Fruit fly (Drosophila melanogaster) whole organism, prepupa: Measurements from ENCODE around the gene ida.

Experiments
- CG10669 ChIP-seq: fragments of 200-800 bp; sonication (Bioruptor generic); optimal IDR thresholded peaks from 3 replicates; lab custom pipeline; 2018; ENCODE audit warnings: missing biosample characterization, mild to moderate bottlenecking, missing genetic modification characterization, moderate library complexity
- CG11294 ChIP-seq: fragments of 200-800 bp; sonication (Bioruptor generic); IDR thresholded peaks from 2 replicates; pipeline ENCODE4 v1.3.6; 2022; ENCODE audit warnings: missing biosample characterization, missing genetic modification characterization
- CG1621 ChIP-seq: fragments of 200-800 bp; sonication (Bioruptor generic); optimal IDR thresholded peaks from 3 replicates; lab custom pipeline; 2018; ENCODE audit warnings: missing biosample characterization, mild to moderate bottlenecking, missing genetic modification characterization
- CG31627 ChIP-seq: fragments of 200-800 bp; sonication (Bioruptor generic); optimal IDR thresholded peaks from 3 replicates; lab custom pipeline; 2016; ENCODE audit warnings: missing biosample characterization, missing genetic modification characterization
- CG32006 ChIP-seq: fragments of 200-800 bp; sonication (Bioruptor generic); optimal IDR thresholded peaks from 3 replicates; lab custom pipeline; 2017; ENCODE audit warnings: missing biosample characterization, mild to moderate bottlenecking, missing genetic modification characterization
- CG34406 ChIP-seq: fragments of 200-800 bp; sonication (Bioruptor generic); optimal IDR thresholded peaks from 3 replicates; lab custom pipeline; 2016; ENCODE audit warnings: missing biosample characterization, missing genetic modification characterization
- CG4318 ChIP-seq: fragments of 200-800 bp; sonication (Bioruptor generic); optimal IDR thresholded peaks from 3 replicates; lab custom pipeline; 2017; ENCODE audit warnings: missing biosample characterization, mild to moderate bottlenecking, missing genetic modification characterization
- CG6163 ChIP-seq: fragments of 200-800 bp; sonication (Bioruptor generic); IDR thresholded peaks from 3 replicates; pipeline ENCODE4 v1.3.6; 2022; ENCODE audit warnings: missing biosample characterization, missing genetic modification characterization
- CG6276 ChIP-seq: fragments of 200-800 bp; sonication (Bioruptor generic); optimal IDR thresholded peaks from 2 replicates; lab custom pipeline; 2017; ENCODE audit warnings: missing biosample characterization, mild to moderate bottlenecking, missing genetic modification characterization
- CG6808 ChIP-seq: fragments of 200-800 bp; sonication (Bioruptor generic); optimal IDR thresholded peaks from 3 replicates; lab custom pipeline; 2017; ENCODE audit warnings: missing biosample characterization, missing genetic modification characterization, mild to moderate bottlenecking, moderate library complexity, missing genetic modification reagents
- CG6854 ChIP-seq: fragments of 200-800 bp; sonication (Bioruptor generic); optimal IDR thresholded peaks from 2 replicates; lab custom pipeline; 2017; ENCODE audit warnings: missing biosample characterization, mild to moderate bottlenecking, missing genetic modification characterization
- CG8119 ChIP-seq: fragments of 200-800 bp; sonication (Bioruptor generic); IDR thresholded peaks from 3 replicates; pipeline ENCODE4 v1.3.6; 2022; ENCODE audit warnings: missing biosample characterization, missing genetic modification characterization
- CG8319 ChIP-seq: fragments of 200-800 bp; sonication (Bioruptor generic); optimal IDR thresholded peaks from 3 replicates; lab custom pipeline; 2016; ENCODE audit warnings: missing biosample characterization, missing genetic modification characterization
- CG9139 ChIP-seq: fragments of 200-800 bp; sonication (Bioruptor generic); optimal IDR thresholded peaks from 3 replicates; lab custom pipeline; 2017; ENCODE audit warnings: missing biosample characterization, mild to moderate bottlenecking, missing genetic modification characterization
- Eip78C ChIP-seq: fragments of 200-800 bp; sonication (Bioruptor generic); peaks from one replicate; lab custom pipeline; 2016; ENCODE audit warnings: missing biosample characterization, missing genetic modification characterization
- Ets21C ChIP-seq: fragments of 200-800 bp; sonication (Bioruptor generic); optimal IDR thresholded peaks from 3 replicates; lab custom pipeline; 2016; ENCODE audit warnings: missing biosample characterization, missing genetic modification characterization
- Hr38 ChIP-seq: sonication (Bioruptor generic); optimal IDR thresholded peaks from 2 replicates; lab custom pipeline; 2016; ENCODE audit warnings: missing biosample characterization, missing genetic modification characterization
- Lpt ChIP-seq: fragments of 200-800 bp; sonication (Bioruptor generic); optimal IDR thresholded peaks from 3 replicates; lab custom pipeline; 2016; ENCODE audit warnings: missing biosample characterization, missing genetic modification characterization
- Met ChIP-seq: fragments of 200-800 bp; sonication (Bioruptor generic); optimal IDR thresholded peaks from 3 replicates; lab custom pipeline; 2016; ENCODE audit warnings: missing biosample characterization, missing genetic modification characterization
- OdsH ChIP-seq: fragments of 200-800 bp; sonication (Bioruptor generic); optimal IDR thresholded peaks from 3 replicates; lab custom pipeline; 2016; ENCODE audit warnings: missing biosample characterization, missing genetic modification characterization
- Smox ChIP-seq: fragments of 200-800 bp; sonication (Bioruptor generic); optimal IDR thresholded peaks from 3 replicates; lab custom pipeline; 2016; ENCODE audit warnings: missing biosample characterization, missing genetic modification characterization
- Sox14 ChIP-seq: fragments of 200-800 bp; sonication (Bioruptor generic); optimal IDR thresholded peaks from 3 replicates; lab custom pipeline; 2016; ENCODE audit warnings: missing biosample characterization, missing genetic modification characterization
- Sox15 ChIP-seq: fragments of 200-800 bp; sonication (Bioruptor generic); optimal IDR thresholded peaks from 3 replicates; lab custom pipeline; 2016; ENCODE audit warnings: missing biosample characterization, missing genetic modification characterization
- cyc ChIP-seq: fragments of 200-800 bp; sonication (Bioruptor generic); optimal IDR thresholded peaks from 3 replicates; lab custom pipeline; 2016; ENCODE audit warnings: missing biosample characterization, missing genetic modification characterization
- dsx ChIP-seq: fragments of 200-800 bp; optimal IDR thresholded peaks from 3 replicates; lab custom pipeline; 2019; ENCODE audit warnings: missing biosample characterization, mild to moderate bottlenecking, missing genetic modification characterization, moderate library complexity; ENCODE audit not compliant: poor library complexity, severe bottlenecking
- fd59A ChIP-seq: fragments of 200-800 bp; sonication (Bioruptor generic); optimal IDR thresholded peaks from 2 replicates; lab custom pipeline; 2017; ENCODE audit warnings: missing biosample characterization, mild to moderate bottlenecking, missing genetic modification characterization, missing genetic modification reagents
- lz ChIP-seq: fragments of 200-800 bp; sonication (Bioruptor generic); optimal IDR thresholded peaks from 3 replicates; lab custom pipeline; 2016; ENCODE audit warnings: missing biosample characterization, missing genetic modification characterization
- pdm3 ChIP-seq: fragments of 200-800 bp; sonication (Bioruptor generic); optimal IDR thresholded peaks from 3 replicates; lab custom pipeline; 2016; ENCODE audit warnings: missing biosample characterization, missing genetic modification characterization
- spab ChIP-seq: fragments of 200-800 bp; sonication (Bioruptor generic); optimal IDR thresholded peaks from 2 replicates; lab custom pipeline; 2017; ENCODE audit warnings: missing biosample characterization, mild to moderate bottlenecking, missing genetic modification characterization, missing genetic modification reagents
- svp ChIP-seq: fragments of 200-800 bp; sonication (Bioruptor generic); peaks from one replicate; lab custom pipeline; 2016; ENCODE audit warnings: missing biosample characterization, missing genetic modification characterization
- topi ChIP-seq: fragments of 200-800 bp; sonication (Bioruptor generic); optimal IDR thresholded peaks from 3 replicates; lab custom pipeline; 2016; ENCODE audit warnings: missing biosample characterization, missing genetic modification characterization
- vri ChIP-seq: fragments of 200-800 bp; sonication (Bioruptor generic); optimal IDR thresholded peaks from 3 replicates; lab custom pipeline; 2016; ENCODE audit warnings: missing biosample characterization, mild to moderate bottlenecking, missing genetic modification characterization

Gene ida

dm6 chr3L:3928205-3928942, 23.2 kb downstream of the ida start (continued):
- TF ChIP-seq CG32006 (peak; percentile 75), CG6276 (GFP tag; lab: Kevin White, UChicago) (peak; percentile 53), Sox14 (peak; percentile 90), Met (GFP tag; lab: Kevin White, UChicago) (peak; percentile 93), Sox15 (GFP tag; lab: Kevin White, UChicago) (peak; percentile 86), vri (peak; percentile 92), CG6854 (GFP tag; lab: Kevin White, UChicago) (no peak), CG8119 (GFP tag; lab: Robert Waterston, UW) (peak; percentile 82), CG11294 (GFP tag; lab: Robert Waterston, UW) (peak; percentile 37; the same call in 1 of the 2 replicates), CG4318 (peak; percentile 55), pdm3 (GFP tag; lab: Kevin White, UChicago) (peak; percentile 88), Smox (GFP tag; lab: Kevin White, UChicago) (peak; percentile 90), fd59A (GFP tag; lab: Kevin White, UChicago) (peak; percentile 73), Lpt (GFP tag; lab: Kevin White, UChicago) (peak; percentile 53), Hr38 (GFP tag; lab: Kevin White, UChicago) (no peak), svp (GFP tag; lab: Kevin White, UChicago) (peak; percentile 96), Eip78C (peak; percentile 93), CG1621 (tag; lab: Kevin White, UChicago) (peak; percentile 57), CG6163 (peak; percentile 90), topi (GFP tag; lab: Kevin White, UChicago) (peak; percentile 86), CG8319 (GFP tag; lab: Kevin White, UChicago) (peak; percentile 71), CG10669 (GFP tag; lab: Kevin White, UChicago) (peak; percentile 60), dsx (peak; percentile 60), cyc (GFP tag; lab: Kevin White, UChicago) (peak; percentile 89), CG6808 (GFP tag; lab: Kevin White, UChicago) (peak; percentile 29), OdsH (GFP tag; lab: Kevin White, UChicago) (peak; percentile 86), CG34406 (peak; percentile 91)

DNA sequence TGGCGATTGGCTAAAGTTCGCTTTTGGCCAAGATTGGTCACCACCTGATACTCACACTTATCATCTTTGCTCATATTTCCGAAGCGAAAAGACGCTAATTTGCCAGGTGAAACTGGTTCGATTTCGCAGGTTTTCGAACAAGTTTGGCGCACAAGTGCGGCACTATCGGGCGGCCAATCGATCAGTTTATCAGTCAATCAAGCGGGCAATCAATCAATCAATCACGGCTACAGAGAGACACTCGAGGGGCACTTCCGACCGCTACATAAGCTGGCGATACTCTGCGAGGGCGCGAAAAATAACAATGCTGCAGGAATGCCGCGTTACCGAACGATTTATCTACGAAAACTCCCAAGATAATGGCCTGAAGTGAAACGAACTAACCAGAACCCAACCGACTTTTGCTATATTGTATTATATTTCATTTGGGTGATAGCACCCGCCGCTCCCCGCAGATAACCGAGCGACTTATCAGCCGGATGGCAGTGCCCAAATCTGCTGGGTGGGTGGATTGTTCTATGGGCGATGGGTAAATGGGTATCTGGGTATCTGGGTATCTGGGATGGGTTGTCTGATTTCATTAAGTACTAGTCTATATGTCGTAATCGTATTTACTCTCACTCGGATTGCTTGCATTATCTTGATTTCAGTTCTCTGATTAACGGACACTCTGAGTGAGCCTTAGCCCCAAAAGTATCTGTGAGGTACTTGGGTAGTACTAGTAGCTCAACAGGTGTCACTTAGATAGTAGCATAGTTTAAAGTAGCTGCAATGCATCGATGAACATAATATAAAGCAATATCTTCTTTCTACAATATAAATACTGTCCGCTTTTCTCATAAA, 24.0 kb downstream of the ida start:
- TF ChIP-seq Sox15 (GFP tag; lab: Kevin White, UChicago) = no peak
- TF ChIP-seq CG11294 (GFP tag; lab: Robert Waterston, UW) = no peak
- no peak for TF ChIP-seq lz (GFP tag; lab: Kevin White, UChicago)
- TF ChIP-seq CG8119 (GFP tag; lab: Robert Waterston, UW) = no peak
- peak; percentile 24 for TF ChIP-seq Eip78C
- TF ChIP-seq vri = peak; percentile 85
- no peak for TF ChIP-seq CG9139
- TF ChIP-seq Sox14 = no peak
- no peak for TF ChIP-seq Ets21C (GFP tag; lab: Kevin White, UChicago)
- TF ChIP-seq spab (GFP tag; lab: Kevin White, UChicago) = no peak
- TF ChIP-seq dsx = no peak
- no peak for TF ChIP-seq CG6276 (GFP tag; lab: Kevin White, UChicago)

- TF ChIP-seq CG31627 (GFP tag; lab: Kevin White, UChicago) (no peak), svp (GFP tag; lab: Kevin White, UChicago) (peak; percentile 13), vri (peak; percentile 38)
- TF ChIP-seq, all 60 proteins: peak for 2
Observed at dm6 chr3L:3929968-3930767, 25.0 kb downstream of the ida start.
